Fruit fly (Drosophila melanogaster) S2 (cell line): ENCODE measurements around the gene dgrn.
A peak's percentile ranks its signal among the peaks of the same experiment; 100 is the strongest.

ENCODE experiments used
- CG8478 ChIP-seq: fragments of >200 bp; optimal IDR thresholded peaks from 2 replicates; lab custom pipeline; 2018
- CTCF ChIP-seq, 2 experiments: fragments of >200 bp; optimal IDR thresholded peaks; 2 replicates each; lab custom pipeline; 2018

The dgrn gene

dm6 chr3R:5831339-5831738 is 6.9 kb downstream of the dgrn start, which contains the start of gene CG1208:
TSS of gene CG1208 (plus strand) at chr3R:5831639.
- no peak for TF ChIP-seq CG8478 (lab: Kevin White, UChicago)
- TF ChIP-seq CTCF (optimal IDR thresholded peaks at IDR 0.05; lab: Kevin White, UChicago), result no peak

DNA sequence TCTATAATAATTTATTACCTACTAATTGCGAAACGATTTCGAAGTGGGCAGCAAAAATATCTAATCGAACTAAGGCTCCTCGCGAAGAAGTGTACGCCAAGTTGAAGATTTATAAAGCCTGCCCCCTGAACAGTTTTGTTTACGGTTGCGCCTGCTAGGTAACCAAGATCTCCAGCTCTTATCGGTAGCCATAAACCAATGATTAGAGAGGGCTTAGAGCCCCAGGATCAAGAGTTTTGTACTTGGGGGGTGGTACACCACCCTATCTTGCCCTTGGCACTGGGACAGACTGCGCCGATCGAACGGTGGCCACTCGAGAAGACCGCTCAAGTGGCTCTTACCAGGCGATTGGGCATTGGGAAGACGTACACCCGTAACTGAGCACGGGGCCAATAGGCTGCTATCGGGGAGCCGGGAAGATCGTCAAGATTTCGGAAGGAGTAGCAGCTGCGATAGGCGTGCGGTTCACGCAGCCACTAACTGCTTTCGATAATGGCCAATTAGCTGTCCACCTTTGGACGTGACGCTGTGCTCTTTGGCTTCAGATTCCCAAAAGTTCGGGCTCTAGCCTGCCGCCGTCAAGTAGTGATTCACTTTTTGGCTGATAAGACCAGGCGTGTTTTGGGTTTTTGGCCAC is 8.0 kb downstream of the dgrn start:
- TF ChIP-seq CG8478 (lab: Kevin White, UChicago), result no peak
- no peak for TF ChIP-seq CTCF (optimal IDR thresholded peaks at IDR 0.05; lab: Kevin White, UChicago)

- no peak for TF ChIP-seq CG8478 (lab: Kevin White, UChicago)
- no peak for TF ChIP-seq CTCF (optimal IDR thresholded peaks at IDR 0.05; lab: Kevin White, UChicago)
These were observed 9.6 kb downstream of the dgrn start for dm6 chr3R:5833948-5834504.

DNA sequence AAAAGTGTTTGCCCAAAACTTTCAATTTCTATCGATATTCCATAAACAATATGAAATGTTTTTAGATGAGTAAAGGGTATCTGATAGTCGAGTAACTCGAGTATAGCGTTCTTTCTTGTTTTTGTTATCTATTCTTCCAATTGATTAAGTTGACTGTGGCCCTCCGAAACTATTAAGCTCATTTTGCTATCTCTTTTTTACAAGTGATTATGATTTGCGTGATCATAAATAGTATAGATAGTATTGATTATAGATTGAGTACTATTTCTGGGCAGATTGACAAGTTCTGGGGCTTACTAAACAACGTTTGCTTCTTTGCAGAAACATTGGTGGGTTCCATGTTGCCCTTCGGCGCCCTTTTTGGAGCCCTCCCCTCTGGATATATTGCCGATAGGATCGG is 12.1 kb downstream of the dgrn start:
- no peak for TF ChIP-seq CTCF (optimal IDR thresholded peaks at IDR 0.05; lab: Kevin White, UChicago)
- TF ChIP-seq CG8478 (lab: Kevin White, UChicago), result no peak

- TF ChIP-seq CG8478 (lab: Kevin White, UChicago) (no peak), CTCF (optimal IDR thresholded peaks at IDR 0.05; lab: Kevin White, UChicago) (no peak)
These were observed 14.4 kb downstream of the dgrn start for dm6 chr3R:5838683-5839365.

dm6 chr3R:5840870-5841269 is 16.5 kb downstream of the dgrn start, which contains the start of gene CG1213:
TSS of gene CG1213 (plus strand) at chr3R:5841170.
- no peak for TF ChIP-seq CTCF (optimal IDR thresholded peaks at IDR 0.05; lab: Kevin White, UChicago)
- no peak for TF ChIP-seq CG8478 (lab: Kevin White, UChicago)

- TF ChIP-seq CTCF (optimal IDR thresholded peaks at IDR 0.05; lab: Kevin White, UChicago), result no peak
- no peak for TF ChIP-seq CG8478 (lab: Kevin White, UChicago)
These were observed 16.9 kb downstream of the dgrn start for dm6 chr3R:5841290-5841689.

dm6 chr3R:5843516-5843915 is 19.1 kb downstream of the dgrn start:
- no peak for TF ChIP-seq CTCF (optimal IDR thresholded peaks at IDR 0.05; lab: Kevin White, UChicago)
- no peak for TF ChIP-seq CG8478 (lab: Kevin White, UChicago)

DNA sequence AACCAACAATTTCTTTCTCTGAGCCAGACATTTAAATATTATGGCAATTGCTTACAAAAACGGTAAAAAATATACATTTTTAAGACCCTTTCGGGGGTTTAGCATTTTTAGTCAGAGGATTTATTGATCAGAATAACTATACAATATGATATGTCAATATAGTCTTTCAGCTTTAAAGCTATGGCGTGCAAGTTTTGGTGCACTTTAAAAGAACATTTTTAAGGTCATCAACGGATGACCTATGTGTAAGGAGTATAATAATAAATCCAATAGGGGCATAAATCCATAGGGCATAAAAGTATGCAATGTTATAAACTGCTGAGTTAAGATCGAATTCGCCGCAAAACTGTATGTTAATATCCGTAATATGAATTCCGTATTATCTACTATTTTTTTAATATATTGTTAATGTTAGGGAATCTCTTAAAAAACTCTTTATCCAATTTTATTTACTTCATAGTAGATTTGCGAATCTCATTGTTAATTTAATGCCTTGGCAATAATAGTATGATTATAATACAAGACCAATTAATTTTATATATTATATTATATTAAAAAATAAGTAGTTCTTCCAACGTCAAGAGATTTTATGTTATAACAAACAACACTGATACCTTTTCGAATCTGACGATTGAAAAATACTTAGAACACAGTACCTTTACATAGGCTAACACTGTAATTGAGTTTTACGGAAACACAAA is 22.3 kb downstream of the dgrn start, which contains the start of gene CG14676:
Gene CG14676, plus strand, starts transcription at position 651 of the 701 bp plus-strand sequence.
- TF ChIP-seq CG8478 (lab: Kevin White, UChicago) (no peak), CTCF (optimal IDR thresholded peaks at IDR 0.05; lab: Kevin White, UChicago) (no peak)

DNA sequence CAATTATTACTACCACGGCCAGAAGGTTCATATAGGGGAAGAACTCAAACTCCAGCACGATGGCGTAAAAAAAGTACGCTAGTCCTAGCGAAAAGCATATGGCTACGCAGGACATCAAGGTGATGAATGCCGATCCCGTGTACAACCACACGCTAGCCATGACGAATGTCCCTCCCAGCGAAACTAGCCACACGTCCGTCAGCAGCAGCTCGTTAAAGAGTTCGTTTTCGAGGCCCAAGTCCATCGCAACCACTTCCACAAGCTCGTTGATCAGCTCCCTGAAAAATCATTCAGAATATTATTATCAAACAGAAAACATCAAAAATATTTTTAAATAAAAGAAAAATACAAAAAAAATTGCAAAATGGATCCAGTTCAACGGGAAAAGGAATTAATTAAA is 28.6 kb downstream of the dgrn start, which contains the start of gene CG34287:
Gene CG34287, plus strand, starts transcription at position 301 of the 400 bp plus-strand sequence.
- TF ChIP-seq CTCF (optimal IDR thresholded peaks at IDR 0.05; lab: Kevin White, UChicago) (no peak), CG8478 (lab: Kevin White, UChicago) (no peak)

DNA sequence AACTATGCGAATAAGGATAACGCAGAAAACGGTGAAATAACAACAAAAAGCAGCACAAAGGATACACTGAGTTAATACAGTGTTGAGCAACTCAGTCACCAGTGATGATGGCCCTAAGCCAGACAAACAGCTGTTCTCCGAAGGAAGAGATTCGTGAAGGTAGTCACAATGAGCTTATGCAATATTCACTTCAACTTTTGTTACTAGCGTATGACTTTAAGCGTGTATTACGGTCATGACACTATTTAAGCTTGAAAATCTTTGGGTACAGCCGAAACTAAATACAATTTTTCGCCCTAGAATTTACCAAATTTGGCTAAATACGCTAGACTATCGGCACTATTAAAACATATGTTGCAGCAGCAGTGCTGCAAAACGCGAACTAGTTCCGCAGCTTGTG is 31.8 kb downstream of the dgrn start, which contains the start of the genes disp and ECSIT:
Gene disp, minus strand, starts transcription at position 97 of the 400 bp plus-strand sequence.
Gene ECSIT, plus strand, starts transcription at position 371 of the 400 bp plus-strand sequence.
- TF ChIP-seq CG8478 (lab: Kevin White, UChicago) (no peak), CTCF (optimal IDR thresholded peaks at IDR 0.05; lab: Kevin White, UChicago) (peak in 1 of 2 experiments; percentile 47)

- TF ChIP-seq CTCF (optimal IDR thresholded peaks at IDR 0.05; lab: Kevin White, UChicago) (no peak), CG8478 (lab: Kevin White, UChicago) (no peak)
These were observed 36.4 kb downstream of the dgrn start for dm6 chr3R:5860736-5861217.

DNA sequence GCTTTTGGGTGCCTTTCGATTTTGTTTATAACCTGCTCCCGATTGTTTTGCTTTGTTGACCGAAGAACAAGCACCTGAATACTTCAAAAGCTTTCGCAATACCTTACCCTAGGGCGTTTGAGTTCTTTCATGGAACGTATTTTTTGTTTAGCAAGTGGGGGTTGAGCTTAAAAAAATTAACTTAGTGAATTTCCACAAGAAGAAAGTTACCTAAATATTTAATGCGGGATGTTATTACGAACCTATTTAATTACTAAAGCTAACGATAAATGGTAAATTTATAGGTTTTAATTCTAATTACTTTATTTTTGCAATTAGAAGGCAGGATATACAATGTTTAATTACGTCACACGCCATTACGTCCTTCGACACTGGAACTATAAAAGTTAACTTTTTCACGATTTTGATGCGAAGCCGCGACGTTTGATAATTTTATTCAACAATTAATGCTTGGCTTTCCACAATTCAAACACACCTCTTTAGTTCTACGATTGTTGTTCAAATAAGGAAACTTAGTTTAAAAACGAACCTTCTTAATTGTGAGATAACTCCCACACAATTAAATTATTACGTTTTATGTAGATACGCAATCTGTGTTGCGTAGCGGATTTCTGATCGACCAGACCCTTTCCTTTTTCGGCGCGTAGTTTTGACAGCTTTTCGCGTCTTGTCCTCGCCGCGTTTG is 36.9 kb downstream of the dgrn start:
- no peak for TF ChIP-seq CG8478 (lab: Kevin White, UChicago)
- no peak for TF ChIP-seq CTCF (optimal IDR thresholded peaks at IDR 0.05; lab: Kevin White, UChicago)
